Fruit fly (Drosophila melanogaster) whole organism, prepupa: Measurements from ENCODE around the gene CG14219.

Experiments
- CG11294 ChIP-seq: fragments of 200-800 bp; sonication (Bioruptor generic); IDR thresholded peaks from 2 replicates; pipeline ENCODE4 v1.3.6; 2022; ENCODE audit warnings: missing biosample characterization, missing genetic modification characterization
- CG15336 ChIP-seq: fragments of 200-800 bp; sonication (Bioruptor generic); IDR thresholded peaks from 2 replicates; pipeline ENCODE4 v1.3.6; 2022; ENCODE audit warnings: missing biosample characterization, missing genetic modification characterization

- TF ChIP-seq CG11294 (GFP tag; lab: Robert Waterston, UW) (no peak), CG15336 (GFP tag; lab: Robert Waterston, UW) (no peak)
Observed at dm6 chrX:19573687-19574086, 16.3 kb downstream of the CG14219 start.
